Fruit fly (Drosophila melanogaster): Measurements from ENCODE around the gene synr.

dm6 chr2L:4905365-4906280, 36.9 kb upstream of the synr start:
- TF ChIP-seq bab1 (GFP tag; optimal IDR thresholded peaks at IDR 0.05), result no peak
- TF ChIP-seq tj (GFP tag; optimal IDR thresholded peaks at IDR 0.05), result no peak
- TF ChIP-seq cnc (optimal IDR thresholded peaks at IDR 0.05), result no peak
- TF ChIP-seq kay (GFP tag; ENCODE audit: borderline replicate concordance), result no peak
- no peak for TF ChIP-seq Clk (GFP tag; optimal IDR thresholded peaks at IDR 0.05)
- no peak for TF ChIP-seq CG12768 (GFP tag; optimal IDR thresholded peaks at IDR 0.05)
- TF ChIP-seq pad (GFP tag; optimal IDR thresholded peaks at IDR 0.05), result no peak
- TF ChIP-seq Hr96 (GFP tag; optimal IDR thresholded peaks at IDR 0.05), result no peak

All from whole organism, adult.